Worm (Caenorhabditis elegans) whole organism, L4 larva: ENCODE measurements around the gene nhr-195.

Experiments used
- daf-12 ChIP-seq: fragments of 150-350 bp; optimal IDR thresholded peaks from 2 replicates; lab custom pipeline; 2014; ENCODE audit warnings: missing biosample characterization, missing genetic modification reagents, missing genetic modification characterization
- lin-15B ChIP-seq: fragments of 150-350 bp; sonication (generic microtip); optimal IDR thresholded peaks from 3 replicates; lab custom pipeline; 2014; ENCODE audit warnings: missing biosample characterization, missing genetic modification characterization
- mep-1 ChIP-seq: fragments of 150-350 bp; sonication (generic microtip); optimal IDR thresholded peaks from 3 replicates; lab custom pipeline; 2014; ENCODE audit warnings: missing biosample characterization, missing genetic modification characterization
- nhr-10 ChIP-seq: fragments of 150-350 bp; optimal IDR thresholded peaks from 2 replicates; lab custom pipeline; 2014; ENCODE audit warnings: missing biosample characterization, missing genetic modification characterization
- nhr-11 ChIP-seq: fragments of 150-350 bp; optimal IDR thresholded peaks from 2 replicates; lab custom pipeline; 2014; ENCODE audit warnings: missing biosample characterization, missing genetic modification characterization
- nhr-42 ChIP-seq: fragments of 200-800 bp; sonication (Bioruptor generic); IDR thresholded peaks from 2 replicates; pipeline ENCODE4 v1.3.6; 2022; ENCODE audit warnings: missing genetic modification characterization, missing compliant biosample characterization
- zag-1 ChIP-seq: fragments of 150-350 bp; optimal IDR thresholded peaks from 2 replicates; lab custom pipeline; 2014; ENCODE audit warnings: missing biosample characterization, missing genetic modification characterization

DNA sequence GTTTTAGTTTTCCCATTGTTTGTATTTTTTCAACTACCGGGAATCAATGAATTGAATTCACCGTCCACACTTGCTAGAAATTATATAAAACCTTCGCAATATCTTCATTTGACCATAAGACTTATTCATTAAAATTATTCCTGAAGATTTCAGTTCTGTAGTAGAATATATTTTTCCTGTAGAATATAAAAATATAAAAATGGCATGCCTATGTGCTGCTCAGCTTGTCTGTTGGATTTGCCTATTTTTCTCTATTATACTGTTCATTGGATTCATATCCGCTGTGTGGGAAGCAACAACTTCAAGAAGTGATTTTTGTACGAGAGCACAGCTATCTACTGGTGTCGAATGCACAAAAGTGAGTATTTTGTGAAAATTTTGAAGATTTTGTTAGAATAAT, 19.5 kb upstream of the nhr-195 start, which contains the start of gene F59E11.6:
- TF ChIP-seq daf-12 (tag; lab: Kevin White, UChicago) (no peak), nhr-42 (no peak), lin-15B (tag; lab: Kevin White, UChicago) (no peak), nhr-11 (no peak), mep-1 (tag; lab: Kevin White, UChicago) (no peak), zag-1 (no peak), nhr-10 (no peak)
